Worm (Caenorhabditis elegans): ENCODE measurements around the gene M163.7.

- TF ChIP-seq nhr-71 (tag; optimal IDR thresholded peaks at IDR 0.05) = no peak
- TF ChIP-seq C34B4.2 (tag; optimal IDR thresholded peaks at IDR 0.05) = no peak
- no peak for TF ChIP-seq ceh-90 (tag; optimal IDR thresholded peaks at IDR 0.05)
- no peak for TF ChIP-seq aha-1 (tag; optimal IDR thresholded peaks at IDR 0.05)
- TF ChIP-seq lir-3 (tag; optimal IDR thresholded peaks at IDR 0.05; ENCODE audit: poor library complexity) = no peak
- TF ChIP-seq nhr-11 (tag; optimal IDR thresholded peaks at IDR 0.05) = no peak
- no peak for TF ChIP-seq tbx-2 (tag; optimal IDR thresholded peaks at IDR 0.05)
Measured at ce11 chrX:14444701-14445100, 19.9 kb upstream of the M163.7 start, which contains the start of gene F23D12.4.
